Fruit fly (Drosophila melanogaster): ENCODE measurements around the gene Atac3.

The Atac3 gene

DNA sequence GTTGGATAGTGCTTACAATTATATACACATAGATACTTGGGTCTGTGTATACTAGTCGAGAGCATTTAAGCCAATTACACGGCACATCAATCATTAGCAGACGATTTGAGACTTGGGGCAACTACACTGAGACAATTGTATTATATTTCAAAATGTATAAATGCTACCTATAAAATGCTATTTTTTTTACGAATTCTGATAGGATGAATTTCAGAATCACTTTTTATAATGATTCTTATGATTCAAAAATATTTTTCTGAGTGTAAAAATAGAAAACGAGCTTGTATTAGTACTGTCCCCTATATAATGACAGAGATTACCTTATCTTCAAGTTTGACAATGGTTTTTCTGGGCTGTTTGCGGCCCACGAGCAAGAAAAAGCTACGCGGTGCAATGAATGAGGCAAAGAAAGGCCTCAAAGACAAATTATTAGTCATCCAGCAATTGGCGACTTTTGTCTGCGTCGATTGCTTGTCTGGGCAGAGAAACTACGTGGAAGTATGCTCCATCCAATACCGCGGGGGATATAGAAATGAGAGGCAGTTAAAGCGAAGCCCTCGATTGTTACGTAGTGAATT is 22.9 kb upstream of the Atac3 start:
- TF ChIP-seq Dll (GFP tag; IDR thresholded peaks at IDR 0.05; ENCODE audit: partially characterized antibody), result no peak
- TF ChIP-seq dmrt11E (tag; optimal IDR thresholded peaks at IDR 0.05), result peak; percentile 29
- peak; percentile 45 for TF ChIP-seq nerfin-1 (tag; optimal IDR thresholded peaks at IDR 0.05)
- TF ChIP-seq CG10431 (GFP tag; optimal IDR thresholded peaks at IDR 0.05), result no peak
- no peak for TF ChIP-seq Scr (GFP tag; IDR thresholded peaks at IDR 0.05; ENCODE audit: partially characterized antibody)
- TF ChIP-seq bcd (GFP tag; optimal IDR thresholded peaks at IDR 0.05), result peak; percentile 34
- TF ChIP-seq CG8281 (tag; optimal IDR thresholded peaks at IDR 0.05), result peak; percentile 23
- no peak for TF ChIP-seq tup (GFP tag; optimal IDR thresholded peaks at IDR 0.05)
- TF ChIP-seq cad (GFP tag; optimal IDR thresholded peaks at IDR 0.05), result no peak
- no peak for TF ChIP-seq wek (GFP tag; optimal IDR thresholded peaks at IDR 0.05)
- peak; percentile 85 for TF ChIP-seq HLH3B (GFP tag; IDR thresholded peaks at IDR 0.05)
- TF ChIP-seq CG8388 (GFP tag; optimal IDR thresholded peaks at IDR 0.05), result peak; percentile 60
- TF ChIP-seq Dbx (GFP tag; IDR thresholded peaks at IDR 0.05), result peak; percentile 85
- no peak for TF ChIP-seq ham (GFP tag; IDR thresholded peaks at IDR 0.05)
- TF ChIP-seq H2.0 (GFP tag; IDR thresholded peaks at IDR 0.05), result peak; percentile 76
- TF ChIP-seq sens (GFP tag), result peak; percentile 97
- TF ChIP-seq fd96Cb (tag; optimal IDR thresholded peaks at IDR 0.05), result peak; percentile 82
- no peak for TF ChIP-seq pzg (GFP tag; optimal IDR thresholded peaks at IDR 0.05)
- TF ChIP-seq fd3F (GFP tag; optimal IDR thresholded peaks at IDR 0.05), result peak; percentile 56
- TF ChIP-seq CG17186 (GFP tag; optimal IDR thresholded peaks at IDR 0.05), result no peak
- peak; percentile 68 for TF ChIP-seq CG12659 (GFP tag; optimal IDR thresholded peaks at IDR 0.05)
- TF ChIP-seq CG2199 (GFP tag; IDR thresholded peaks at IDR 0.05), result peak; percentile 54; the same call in 1 of the 3 replicates
- TF ChIP-seq gce (GFP tag; IDR thresholded peaks at IDR 0.05), result peak; percentile 60; the same call in 1 of the 3 replicates
- TF ChIP-seq CG4424 (GFP tag; optimal IDR thresholded peaks at IDR 0.05), result peak; percentile 64
- TF ChIP-seq CkIIα-i1 (GFP tag; IDR thresholded peaks at IDR 0.05), result no peak
- peak; percentile 58; the same call in 1 of the 2 replicates for TF ChIP-seq CG17612 (GFP tag; IDR thresholded peaks at IDR 0.05)
- no peak for TF ChIP-seq Trl (optimal IDR thresholded peaks at IDR 0.05)
- peak; percentile 39 for TF ChIP-seq Trl (GFP tag; optimal IDR thresholded peaks at IDR 0.05)
- no peak for TF ChIP-seq CG10543 (GFP tag; optimal IDR thresholded peaks at IDR 0.05)
- peak; percentile 22 for TF ChIP-seq dm (GFP tag; optimal IDR thresholded peaks at IDR 0.05)
- TF ChIP-seq Xrp1 (GFP tag; IDR thresholded peaks at IDR 0.05), result peak; percentile 83
- TF ChIP-seq sens-2 (GFP tag; IDR thresholded peaks at IDR 0.05), result no peak
- peak; percentile 73 for TF ChIP-seq CG17359 (tag; optimal IDR thresholded peaks at IDR 0.05)
- peak; percentile 57 for TF ChIP-seq CG9932 (GFP tag; IDR thresholded peaks at IDR 0.05)
- no peak for TF ChIP-seq mld (GFP tag; IDR thresholded peaks at IDR 0.05; ENCODE audit: partially characterized antibody)
- peak; percentile 70 for TF ChIP-seq ems (GFP tag; optimal IDR thresholded peaks at IDR 0.05)
- no peak for TF ChIP-seq pfk (GFP tag; optimal IDR thresholded peaks at IDR 0.05)
- TF ChIP-seq Ptx1 (GFP tag; IDR thresholded peaks at IDR 0.05), result peak; percentile 91
- peak; percentile 61 for TF ChIP-seq CG9215 (GFP tag; IDR thresholded peaks at IDR 0.05)
- peak; percentile 45 for TF ChIP-seq sima (GFP tag; optimal IDR thresholded peaks at IDR 0.05)
- no peak for TF ChIP-seq CG12104 (GFP tag; optimal IDR thresholded peaks at IDR 0.05)
- no peak for TF ChIP-seq PHDP (tag; optimal IDR thresholded peaks at IDR 0.05)
- TF ChIP-seq CG3407 (GFP tag; optimal IDR thresholded peaks at IDR 0.05), result no peak
- TF ChIP-seq CG17385 (GFP tag; optimal IDR thresholded peaks at IDR 0.05), result no peak
- TF ChIP-seq CG11696 (GFP tag; IDR thresholded peaks at IDR 0.05), result peak; percentile 69
- TF ChIP-seq jumu (GFP tag; optimal IDR thresholded peaks at IDR 0.05), result no peak
- TF ChIP-seq Asciz (GFP tag; optimal IDR thresholded peaks at IDR 0.05), result peak; percentile 37
- peak; percentile 49 for TF ChIP-seq Hr3 (GFP tag; optimal IDR thresholded peaks at IDR 0.05)
- TF ChIP-seq ac (GFP tag; optimal IDR thresholded peaks at IDR 0.05), result no peak
- TF ChIP-seq Atf3 (GFP tag; optimal IDR thresholded peaks at IDR 0.05), result no peak
- peak; percentile 59 for TF ChIP-seq CG1647 (GFP tag; optimal IDR thresholded peaks at IDR 0.05)
